Fruit fly (Drosophila melanogaster): ENCODE results near the gene daed.
A peak's percentile ranks its signal among the peaks of the same experiment; 100 is the strongest.

The daed gene

dm6 chr2L:2227316-2227715 lies 11.2 kb upstream of the daed start (continued):
- peak; percentile 52 for TF ChIP-seq CG30403 (GFP tag; optimal IDR thresholded peaks at IDR 0.05)
- TF ChIP-seq p53 (GFP tag; optimal IDR thresholded peaks at IDR 0.05) = no peak
- TF ChIP-seq zen2 (GFP tag; IDR thresholded peaks at IDR 0.05; ENCODE audit: partially characterized antibody) = no peak
- TF ChIP-seq ro (GFP tag; IDR thresholded peaks at IDR 0.05) = no peak
- no peak for TF ChIP-seq Gsc (GFP tag; IDR thresholded peaks at IDR 0.05)
- peak; percentile 54 for TF ChIP-seq lab (GFP tag; optimal IDR thresholded peaks at IDR 0.05)
- TF ChIP-seq NfI (GFP tag; optimal IDR thresholded peaks at IDR 0.05) = peak; percentile 34
- no peak for TF ChIP-seq CG4854 (GFP tag; optimal IDR thresholded peaks at IDR 0.05)
- TF ChIP-seq CG15514 (GFP tag; optimal IDR thresholded peaks at IDR 0.05) = no peak
- TF ChIP-seq jumu (GFP tag; optimal IDR thresholded peaks at IDR 0.05) = peak; percentile 22
- peak; percentile 5 for TF ChIP-seq HHEX (GFP tag; optimal IDR thresholded peaks at IDR 0.05)
- TF ChIP-seq her (GFP tag; optimal IDR thresholded peaks at IDR 0.05) = no peak
- peak; percentile 50; the same call in 1 of the 2 replicates for TF ChIP-seq CG1024 (GFP tag; IDR thresholded peaks at IDR 0.05)
- peak; percentile 18 for TF ChIP-seq chn (GFP tag; optimal IDR thresholded peaks at IDR 0.05)
- peak; percentile 24 for TF ChIP-seq CG12659 (GFP tag; optimal IDR thresholded peaks at IDR 0.05)
- no peak for TF ChIP-seq Fer2 (tag; optimal IDR thresholded peaks at IDR 0.05)
- no peak for TF ChIP-seq CG8281 (tag; optimal IDR thresholded peaks at IDR 0.05)
- TF ChIP-seq Stat92E (GFP tag; optimal IDR thresholded peaks at IDR 0.05) = no peak
- no peak for TF ChIP-seq CG12744 (GFP tag; optimal IDR thresholded peaks at IDR 0.05)
- TF ChIP-seq Dfd (GFP tag; optimal IDR thresholded peaks at IDR 0.05) = no peak
- TF ChIP-seq Aef1 (GFP tag; IDR thresholded peaks at IDR 0.05) = peak; percentile 36; the same call in 2 of the 3 replicates
- peak; percentile 17 for TF ChIP-seq CHES-1-like (GFP tag; optimal IDR thresholded peaks at IDR 0.05)
- TF ChIP-seq chif (GFP tag; optimal IDR thresholded peaks at IDR 0.05) = peak; percentile 16 to 39
- TF ChIP-seq CG4328 (GFP tag; optimal IDR thresholded peaks at IDR 0.05) = peak; percentile 30
- peak; percentile 43 to 50 for TF ChIP-seq Trl (optimal IDR thresholded peaks at IDR 0.05)
- TF ChIP-seq Trl (GFP tag; optimal IDR thresholded peaks at IDR 0.05) = no peak
- TF ChIP-seq org-1 (GFP tag; optimal IDR thresholded peaks at IDR 0.05) = peak; percentile 5
- peak; percentile 56; the same call in 1 of the 2 replicates for TF ChIP-seq chm (GFP tag; IDR thresholded peaks at IDR 0.05)
- TF ChIP-seq unpg (GFP tag; optimal IDR thresholded peaks at IDR 0.05) = peak; percentile 57
- TF ChIP-seq shn (GFP tag; optimal IDR thresholded peaks at IDR 0.05) = peak; percentile 34
- peak; percentile 6 for TF ChIP-seq Side (GFP tag; optimal IDR thresholded peaks at IDR 0.05)
- TF ChIP-seq Ravus (GFP tag; IDR thresholded peaks at IDR 0.05) = no peak
- TF ChIP-seq CG10654 (GFP tag; optimal IDR thresholded peaks at IDR 0.05) = peak; percentile 14
- TF ChIP-seq CG10209 (GFP tag; optimal IDR thresholded peaks at IDR 0.05) = peak; percentile 19
- TF ChIP-seq rib (GFP tag; IDR thresholded peaks at IDR 0.05) = no peak
- peak; percentile 64 for TF ChIP-seq Oli (tag; optimal IDR thresholded peaks at IDR 0.05)
- TF ChIP-seq CG11504 (tag; optimal IDR thresholded peaks at IDR 0.05) = no peak
- TF ChIP-seq Fer3 (tag; optimal IDR thresholded peaks at IDR 0.05) = no peak
- peak; percentile 4 for TF ChIP-seq CG15601 (tag; optimal IDR thresholded peaks at IDR 0.05)
- TF ChIP-seq CG10274 (GFP tag; optimal IDR thresholded peaks at IDR 0.05) = no peak
- TF ChIP-seq CG17802 (tag; optimal IDR thresholded peaks at IDR 0.05) = no peak
- peak; percentile 43 for TF ChIP-seq Mad (GFP tag; optimal IDR thresholded peaks at IDR 0.05)
- no peak for TF ChIP-seq ERR (GFP tag; optimal IDR thresholded peaks at IDR 0.05)
- TF ChIP-seq gcm (GFP tag; optimal IDR thresholded peaks at IDR 0.05) = peak; percentile 46
- TF ChIP-seq Xrp1 (GFP tag; IDR thresholded peaks at IDR 0.05) = peak; percentile 33; the same call in 1 of the 2 replicates
- TF ChIP-seq zfh1 (GFP tag; IDR thresholded peaks at IDR 0.05) = peak; percentile 61; the same call in 1 of the 3 replicates
- TF ChIP-seq cad (GFP tag; optimal IDR thresholded peaks at IDR 0.05) = no peak
- TF ChIP-seq pan (optimal IDR thresholded peaks at IDR 0.05) = no peak
- peak in 1 of 2 experiments; percentile 63 for TF ChIP-seq pan (GFP tag; optimal IDR thresholded peaks at IDR 0.05 in 1 of 2, IDR thresholded peaks at IDR 0.05 in 1 of 2)
- TF ChIP-seq btn (GFP tag; optimal IDR thresholded peaks at IDR 0.05) = no peak
- peak; percentile 45 for TF ChIP-seq CG2120 (GFP tag; optimal IDR thresholded peaks at IDR 0.05)
